Worm (Caenorhabditis elegans) whole organism, mixed stage, embryonic: ENCODE results near the gene nhr-145.

ENCODE experiments used
- drap-1 ChIP-seq: fragments of 200-800 bp; sonication (Bioruptor generic); optimal IDR thresholded peaks from 3 replicates; lab custom pipeline; 2018; ENCODE audit warnings: mild to moderate bottlenecking, missing genetic modification characterization, missing compliant biosample characterization
- lin-13 ChIP-seq: fragments of 150-350 bp; optimal IDR thresholded peaks from 2 replicates; lab custom pipeline; 2014; ENCODE audit warnings: missing biosample characterization, missing genetic modification characterization
- nhr-237 ChIP-seq: fragments of 150-350 bp; optimal IDR thresholded peaks from 2 replicates; lab custom pipeline; 2014; ENCODE audit warnings: missing biosample characterization, missing genetic modification characterization
- unc-62 ChIP-seq: fragments of 150-350 bp; optimal IDR thresholded peaks from 2 replicates; lab custom pipeline; 2014; ENCODE audit warnings: missing biosample characterization, missing genetic modification reagents, missing genetic modification characterization

ce11 chrV:19053281-19053680 is 34.2 kb upstream of the nhr-145 start:
- TF ChIP-seq drap-1 (GFP tag; lab: Kevin White, UChicago) (no peak), lin-13 (tag; lab: Kevin White, UChicago) (no peak), nhr-237 (no peak), unc-62 (GFP tag; lab: Kevin White, UChicago) (no peak)
